Worm (Caenorhabditis elegans) whole organism, young adult: ENCODE results near the gene Y53F4B.26.

Experiments
- D2030.7 ChIP-seq: fragments of 200-800 bp; sonication (Bioruptor generic); IDR thresholded peaks from 2 replicates; pipeline ENCODE4 v1.3.6; 2022; ENCODE audit warnings: missing genetic modification reagents, missing genetic modification characterization, missing compliant biosample characterization
- F23B12.7 ChIP-seq: sonication (generic microtip); optimal IDR thresholded peaks from 2 replicates; lab custom pipeline; 2017; ENCODE audit warnings: missing genetic modification characterization, mild to moderate bottlenecking, missing compliant biosample characterization, antibody characterized with exemption, moderate library complexity; ENCODE audit not compliant: insufficient read depth
- F37B4.10 ChIP-seq: fragments of 200-800 bp; sonication (Bioruptor generic); IDR thresholded peaks from 2 replicates; pipeline ENCODE4 v1.3.6; 2022; ENCODE audit warnings: missing genetic modification characterization, missing compliant biosample characterization
- F52B5.7 ChIP-seq: sonication (generic microtip); optimal IDR thresholded peaks from 2 replicates; lab custom pipeline; 2016; ENCODE audit warnings: mild to moderate bottlenecking, missing genetic modification characterization, missing compliant biosample characterization
- K11D2.4 ChIP-seq: fragments of 200-800 bp; sonication (Bioruptor generic); IDR thresholded peaks from 2 replicates; pipeline ENCODE4 v1.3.6; 2022; ENCODE audit warnings: missing genetic modification reagents, missing genetic modification characterization, missing compliant biosample characterization
- K12H6.12 ChIP-seq: fragments of 200-800 bp; sonication (Bioruptor generic); optimal IDR thresholded peaks from 2 replicates; lab custom pipeline; 2018; ENCODE audit warnings: mild to moderate bottlenecking, missing genetic modification characterization, missing compliant biosample characterization
- T07F8.4 ChIP-seq: sonication (generic microtip); optimal IDR thresholded peaks from 2 replicates; lab custom pipeline; 2016; ENCODE audit warnings: mild to moderate bottlenecking, missing genetic modification characterization, moderate library complexity, missing compliant biosample characterization
- T26A5.8 ChIP-seq: sonication (generic microtip); optimal IDR thresholded peaks from 2 replicates; lab custom pipeline; 2016; ENCODE audit warnings: missing genetic modification characterization, missing compliant biosample characterization
- Y53F4B.3 ChIP-seq: fragments of 200-800 bp; sonication (Bioruptor generic); IDR thresholded peaks from 2 replicates; pipeline ENCODE4 v1.3.6; 2022; ENCODE audit warnings: missing genetic modification reagents, missing genetic modification characterization, missing compliant biosample characterization
- Y53G8AR.9 ChIP-seq: fragments of 200-800 bp; sonication (Bioruptor generic); conservative IDR thresholded peaks from 2 replicates; pipeline ENCODE4 v1.3.6; 2022; ENCODE audit warnings: missing genetic modification reagents, missing genetic modification characterization, missing compliant biosample characterization
- attf-5 ChIP-seq: fragments of 200-800 bp; sonication (Bioruptor generic); optimal IDR thresholded peaks from 2 replicates; lab custom pipeline; 2018; ENCODE audit warnings: mild to moderate bottlenecking, missing genetic modification characterization, missing compliant biosample characterization
- bed-2 ChIP-seq: fragments of 200-800 bp; sonication (Bioruptor generic); IDR thresholded peaks from 2 replicates; pipeline ENCODE4 v1.3.6; 2022; ENCODE audit warnings: missing genetic modification reagents, missing genetic modification characterization, missing compliant biosample characterization
- ceh-27 ChIP-seq: fragments of 200-800 bp; sonication (Bioruptor generic); optimal IDR thresholded peaks from 2 replicates; lab custom pipeline; 2018; ENCODE audit warnings: mild to moderate bottlenecking, missing genetic modification characterization, moderate library complexity, missing compliant biosample characterization
- dox-1 ChIP-seq: fragments of 200-800 bp; sonication (Bioruptor generic); IDR thresholded peaks from 2 replicates; pipeline ENCODE4 v1.3.6; 2022; ENCODE audit warnings: missing genetic modification reagents, missing genetic modification characterization, missing compliant biosample characterization
- dpff-1 ChIP-seq: sonication (generic microtip); optimal IDR thresholded peaks from 2 replicates; lab custom pipeline; 2017; ENCODE audit warnings: mild to moderate bottlenecking, missing genetic modification characterization, missing compliant biosample characterization
- dpl-1 ChIP-seq: fragments of 150-350 bp; optimal IDR thresholded peaks from 2 replicates; lab custom pipeline; 2014; ENCODE audit warnings: missing biosample characterization, missing genetic modification reagents, missing genetic modification characterization
- efl-1 ChIP-seq: fragments of 150-350 bp; optimal IDR thresholded peaks from 2 replicates; lab custom pipeline; 2014; ENCODE audit warnings: missing biosample characterization, missing genetic modification reagents, missing genetic modification characterization
- egl-44 ChIP-seq: fragments of 200-800 bp; sonication (Bioruptor generic); IDR thresholded peaks from 2 replicates; pipeline ENCODE4 v1.3.6; 2022; ENCODE audit warnings: missing genetic modification reagents, missing genetic modification characterization, missing compliant biosample characterization
- fkh-3 ChIP-seq: sonication (generic microtip); optimal IDR thresholded peaks from 2 replicates; lab custom pipeline; 2016; ENCODE audit warnings: mild to moderate bottlenecking, missing genetic modification characterization, missing compliant biosample characterization
- hlh-26 ChIP-seq: fragments of 200-800 bp; sonication (Bioruptor generic); conservative IDR thresholded peaks from 2 replicates; pipeline ENCODE4 v1.3.6; 2022; ENCODE audit warnings: missing genetic modification reagents, missing genetic modification characterization, missing compliant biosample characterization
- lin-26 ChIP-seq: fragments of 200-800 bp; sonication (Bioruptor generic); IDR thresholded peaks from 2 replicates; pipeline ENCODE4 v1.3.6; 2022; ENCODE audit warnings: missing genetic modification reagents, missing genetic modification characterization, missing compliant biosample characterization
- lin-54 ChIP-seq: fragments of 200-800 bp; sonication (Bioruptor generic); optimal IDR thresholded peaks from 2 replicates; lab custom pipeline; 2018; ENCODE audit warnings: mild to moderate bottlenecking, missing genetic modification characterization, missing compliant biosample characterization
- lsl-1 ChIP-seq: fragments of 200-800 bp; sonication (Bioruptor generic); optimal IDR thresholded peaks from 2 replicates; lab custom pipeline; 2018; ENCODE audit warnings: mild to moderate bottlenecking, missing genetic modification characterization, moderate library complexity, missing compliant biosample characterization
- madf-3 ChIP-seq: fragments of 200-800 bp; sonication (Bioruptor generic); IDR thresholded peaks from 2 replicates; pipeline ENCODE4 v1.3.6; 2022; ENCODE audit warnings: missing genetic modification reagents, missing genetic modification characterization, missing compliant biosample characterization
- madf-8 ChIP-seq: fragments of 200-800 bp; sonication (Bioruptor generic); conservative IDR thresholded peaks from 2 replicates; pipeline ENCODE4 v1.3.6; 2022; ENCODE audit warnings: missing genetic modification reagents, missing genetic modification characterization, missing compliant biosample characterization
- mel-28 ChIP-seq: sonication (generic microtip); optimal IDR thresholded peaks from 2 replicates; lab custom pipeline; 2016; ENCODE audit warnings: borderline replicate concordance, mild to moderate bottlenecking, missing genetic modification characterization, missing compliant biosample characterization
- mes-4 ChIP-seq: sonication (generic microtip); optimal IDR thresholded peaks from 2 replicates; lab custom pipeline; 2016; ENCODE audit warnings: missing genotype, missing genetic modification characterization, missing compliant biosample characterization
- mxl-1 ChIP-seq: sonication (generic microtip); optimal IDR thresholded peaks from 2 replicates; lab custom pipeline; 2016; ENCODE audit warnings: missing genetic modification characterization, missing compliant biosample characterization
- nfya-1 ChIP-seq: sonication (generic microtip); optimal IDR thresholded peaks from 2 replicates; lab custom pipeline; 2017; ENCODE audit warnings: antibody characterized with exemption, missing compliant biosample characterization, missing genetic modification characterization, borderline replicate concordance; ENCODE audit not compliant: insufficient read depth
- nhr-120 ChIP-seq: fragments of 200-800 bp; sonication (Bioruptor generic); IDR thresholded peaks from 2 replicates; pipeline ENCODE4 v1.3.6; 2022; ENCODE audit warnings: missing genetic modification characterization, missing compliant biosample characterization
- pbrm-1 ChIP-seq: fragments of 200-800 bp; sonication (Bioruptor generic); IDR thresholded peaks from 2 replicates; pipeline ENCODE4 v1.3.6; 2022; ENCODE audit warnings: missing genetic modification reagents, missing genetic modification characterization, missing compliant biosample characterization
- pha-4 ChIP-seq: fragments of 150-350 bp; sonication (generic microtip); optimal IDR thresholded peaks from 2 replicates; lab custom pipeline; 2014; ENCODE audit warnings: missing biosample characterization, missing genetic modification reagents, missing genetic modification characterization
- rec-8 ChIP-seq, 2 experiments: sonication (generic microtip); optimal IDR thresholded peaks; 2 replicates each; lab custom pipeline; 2016; ENCODE audit warnings: mild to moderate bottlenecking in 2 of 2, missing genetic modification characterization in 2 of 2, missing genetic modification reagents in 2 of 2, missing genotype in 2 of 2, missing biosample characterization in 1 of 2, missing compliant biosample characterization in 1 of 2, moderate library complexity in 1 of 2
- repo-1 ChIP-seq: sonication (generic microtip); optimal IDR thresholded peaks from 2 replicates; lab custom pipeline; 2017; ENCODE audit warnings: mild to moderate bottlenecking, missing genetic modification characterization, missing compliant biosample characterization
- rpc-1 ChIP-seq, 2 experiments: fragments of 150-350 bp in 1 of 2; sonication (generic microtip) in 1 of 2; optimal IDR thresholded peaks; 2 replicates each; lab custom pipeline; 2014 to 2018; ENCODE audit warnings: missing biosample characterization in 1 of 2, missing genetic modification characterization in 1 of 2, missing genetic modification reagents in 1 of 2, missing genotype in 1 of 2
- snpc-1.1 ChIP-seq: sonication (generic microtip); optimal IDR thresholded peaks from 2 replicates; lab custom pipeline; 2017; ENCODE audit warnings: missing genetic modification characterization, mild to moderate bottlenecking, missing compliant biosample characterization, antibody characterized with exemption, moderate library complexity, missing genotype, missing genetic modification reagents; ENCODE audit not compliant: insufficient read depth
- snpc-1.3 ChIP-seq: sonication (generic microtip); optimal IDR thresholded peaks from 2 replicates; lab custom pipeline; 2017; ENCODE audit warnings: missing genetic modification characterization, mild to moderate bottlenecking, missing compliant biosample characterization, antibody characterized with exemption, moderate library complexity, missing genotype, missing genetic modification reagents; ENCODE audit not compliant: insufficient read depth
- snpc-4 ChIP-seq, 5 experiments: fragments of 150-350 bp in 1 of 5; sonication (generic microtip) in 4 of 5; optimal IDR thresholded peaks; 2 replicates each; lab custom pipeline; 2014 to 2018; ENCODE audit warnings: missing genetic modification characterization in 5 of 5, missing biosample characterization in 3 of 5, antibody characterized with exemption in 2 of 5, mild to moderate bottlenecking in 2 of 5, missing compliant biosample characterization in 2 of 5, missing genotype in 2 of 5, moderate library complexity in 2 of 5, missing genetic modification reagents in 1 of 5
- somi-1 ChIP-seq: fragments of 200-800 bp; sonication (Bioruptor generic); optimal IDR thresholded peaks from 2 replicates; lab custom pipeline; 2018; ENCODE audit warnings: mild to moderate bottlenecking, missing genetic modification characterization, missing compliant biosample characterization
- zfh-2 ChIP-seq: fragments of 200-800 bp; sonication (Bioruptor generic); conservative IDR thresholded peaks from 2 replicates; pipeline ENCODE4 v1.3.6; 2022; ENCODE audit warnings: missing genetic modification reagents, missing genetic modification characterization, missing compliant biosample characterization
- ztf-3 ChIP-seq: fragments of 200-800 bp; sonication (Bioruptor generic); optimal IDR thresholded peaks from 2 replicates; lab custom pipeline; 2018; ENCODE audit warnings: mild to moderate bottlenecking, missing genetic modification characterization, missing compliant biosample characterization
- ztf-6 ChIP-seq: fragments of 200-800 bp; sonication (Bioruptor generic); IDR thresholded peaks from 2 replicates; pipeline ENCODE4 v1.3.6; 2022; ENCODE audit warnings: missing genetic modification reagents, missing genetic modification characterization, missing compliant biosample characterization

The Y53F4B.26 gene

DNA sequence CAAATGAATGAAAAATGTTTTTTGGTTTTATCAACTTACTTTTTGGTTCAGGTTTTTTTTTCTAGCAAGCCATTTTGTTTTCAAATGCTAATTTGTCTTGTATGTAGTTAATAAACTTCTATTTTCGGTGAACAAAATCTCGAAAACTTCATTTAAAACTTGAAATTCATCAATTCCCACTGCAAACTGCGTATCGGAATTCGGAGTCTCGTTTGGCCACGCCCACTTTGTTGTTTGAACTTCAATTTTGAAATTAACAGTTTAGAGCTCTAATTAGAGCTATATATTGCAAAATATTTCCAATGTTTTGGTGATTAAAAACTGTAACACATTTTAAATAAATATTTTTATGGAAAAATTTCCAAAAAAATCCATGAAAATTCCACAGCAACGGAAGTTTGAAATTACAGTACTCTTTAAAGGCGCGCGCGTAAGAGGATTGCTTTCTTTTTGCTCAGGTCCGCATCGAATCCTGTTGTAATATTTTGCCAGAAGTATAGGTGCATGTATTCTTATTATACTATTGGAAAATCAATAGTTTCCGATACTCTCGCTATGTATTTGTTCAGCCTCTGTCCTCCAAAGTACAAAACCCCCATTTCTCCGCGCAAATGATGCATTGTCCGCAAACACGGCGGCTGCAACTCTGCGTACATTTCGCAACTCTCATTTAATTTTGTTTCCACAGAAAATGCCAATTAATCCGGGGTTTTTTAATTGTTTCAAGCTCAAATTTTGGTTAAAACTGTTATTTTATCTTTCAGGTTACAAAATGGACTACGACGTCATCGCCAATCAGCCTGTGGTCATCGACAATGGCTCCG lies 21.0 kb downstream of the Y53F4B.26 start, which contains the start of gene arp-1 (continued):
- no peak for TF ChIP-seq ztf-6 (GFP tag; lab: Robert Waterston, UW)
- TF ChIP-seq repo-1, result no peak
- no peak for TF ChIP-seq ceh-27 (GFP tag; lab: Kevin White, UChicago)
- no peak for TF ChIP-seq F52B5.7 (tag; lab: Kevin White, UChicago)
- TF ChIP-seq K12H6.12 (tag; lab: Kevin White, UChicago), result no peak
- no peak for TF ChIP-seq T26A5.8 (tag; lab: Kevin White, UChicago)
- no peak for TF ChIP-seq snpc-1.3 (tag; lab: Kevin White, UChicago)
- no peak for TF ChIP-seq D2030.7 (GFP tag; lab: Robert Waterston, UW)
- TF ChIP-seq dox-1 (GFP tag; lab: Robert Waterston, UW), result no peak
- no peak for TF ChIP-seq mel-28 (tag; lab: Kevin White, UChicago)
- TF ChIP-seq madf-3 (GFP tag; lab: Robert Waterston, UW), result no peak
- no peak for TF ChIP-seq bed-2 (GFP tag; lab: Robert Waterston, UW)
- no peak for TF ChIP-seq lin-54
- TF ChIP-seq fkh-3 (tag; lab: Kevin White, UChicago), result no peak
- no peak for TF ChIP-seq efl-1
- no peak for TF ChIP-seq nhr-120 (GFP tag; lab: Robert Waterston, UW)
- no peak for TF ChIP-seq K11D2.4 (GFP tag; lab: Robert Waterston, UW)
- TF ChIP-seq zfh-2 (GFP tag; lab: Robert Waterston, UW), result no peak
- peak; percentile 22 for TF ChIP-seq F23B12.7 (tag; lab: Kevin White, UChicago)
- peak; percentile 77 for TF ChIP-seq attf-5 (GFP tag; lab: Kevin White, UChicago)
- no peak for TF ChIP-seq T07F8.4 (tag; lab: Kevin White, UChicago)
- peak; percentile 38 for TF ChIP-seq lsl-1 (GFP tag; lab: Kevin White, UChicago)
- TF ChIP-seq Y53G8AR.9, result no peak
- no peak for TF ChIP-seq pbrm-1 (GFP tag; lab: Robert Waterston, UW)
- TF ChIP-seq hlh-26 (GFP tag; lab: Robert Waterston, UW), result no peak
- no peak for TF ChIP-seq mxl-1 (tag; lab: Kevin White, UChicago)
- no peak for TF ChIP-seq madf-8 (GFP tag; lab: Robert Waterston, UW)
- no peak for TF ChIP-seq pha-4 (tag; lab: Kevin White, UChicago)
- TF ChIP-seq somi-1 (GFP tag; lab: Kevin White, UChicago), result no peak
- no peak for TF ChIP-seq dpl-1 (GFP tag; lab: Kevin White, UChicago)
- TF ChIP-seq F37B4.10 (GFP tag; lab: Robert Waterston, UW), result no peak
- TF ChIP-seq rpc-1 (optimal IDR thresholded peaks at IDR 0.05; lab: Kevin White, UChicago), result no peak
- no peak for TF ChIP-seq rpc-1 (tag; optimal IDR thresholded peaks at IDR 0.05; lab: Kevin White, UChicago)
- no peak for TF ChIP-seq ztf-3
- no peak for TF ChIP-seq lin-26 (GFP tag; lab: Robert Waterston, UW)
- TF ChIP-seq egl-44, result no peak
- no peak for TF ChIP-seq mes-4 (tag; lab: Kevin White, UChicago)
- TF ChIP-seq rec-8 (tag; optimal IDR thresholded peaks at IDR 0.05; lab: Kevin White, UChicago), result no peak
- no peak for TF ChIP-seq dpff-1 (tag; lab: Kevin White, UChicago)
- no peak for TF ChIP-seq Y53F4B.3 (GFP tag; lab: Robert Waterston, UW)
- no peak for TF ChIP-seq snpc-1.1
- no peak for TF ChIP-seq nfya-1 (tag; lab: Kevin White, UChicago)
- TF ChIP-seq snpc-4 (GFP tag; optimal IDR thresholded peaks at IDR 0.05; lab: Kevin White, UChicago), result no peak
- TF ChIP-seq snpc-4 (tag; optimal IDR thresholded peaks at IDR 0.05; lab: Kevin White, UChicago), result peak in 3 of 4 experiments; percentile 4 to 59 (median 10)
- TF ChIP-seq, all 124 proteins: peak for 10
